Worm (Caenorhabditis elegans): ENCODE results near the gene C09F5.1.

The C09F5.1 gene

ce11 chrIII:623754-624153 is 34.8 kb upstream of the C09F5.1 start (continued):
- TF ChIP-seq madf-5 (GFP tag; IDR thresholded peaks at IDR 0.05) (no peak), mes-2 (tag; optimal IDR thresholded peaks at IDR 0.05; ENCODE audit: poor library complexity, severe bottlenecking) (peak; percentile 65), mdl-1 (tag; optimal IDR thresholded peaks at IDR 0.05) (peak; percentile 60 to 96), php-3 (GFP tag; IDR thresholded peaks at IDR 0.05) (peak; percentile 93), mxl-3 (GFP tag; optimal IDR thresholded peaks at IDR 0.05) (peak; percentile 98), F10B5.3 (tag; optimal IDR thresholded peaks at IDR 0.05) (no peak), nhr-76 (tag; optimal IDR thresholded peaks at IDR 0.05) (no peak), F26F4.8 (GFP tag; conservative IDR thresholded peaks at IDR 0.05) (no peak), pha-4 (GFP tag; IDR thresholded peaks at IDR 0.05) (peak; percentile 78), pha-4 (tag; optimal IDR thresholded peaks at IDR 0.05) (no peak), ztf-11 (tag; optimal IDR thresholded peaks at IDR 0.05) (no peak), dmd-6 (GFP tag; IDR thresholded peaks at IDR 0.05) (peak; percentile 95), aly-2 (tag; optimal IDR thresholded peaks at IDR 0.05) (no peak), lsy-2 (tag; optimal IDR thresholded peaks at IDR 0.05) (peak; percentile 57 to 80), unc-130 (GFP tag; optimal IDR thresholded peaks at IDR 0.05) (no peak), nhr-237 (tag; optimal IDR thresholded peaks at IDR 0.05) (no peak), set-16 (GFP tag; IDR thresholded peaks at IDR 0.05) (peak; percentile 65; the same call in 1 of the 2 replicates), ztf-7 (tag; optimal IDR thresholded peaks at IDR 0.05) (no peak), nhr-111 (GFP tag; optimal IDR thresholded peaks at IDR 0.05) (no peak), ceh-62 (tag; optimal IDR thresholded peaks at IDR 0.05) (no peak), ceh-20 (GFP tag; IDR thresholded peaks at IDR 0.05) (peak; percentile 86), ceh-44 (GFP tag; IDR thresholded peaks at IDR 0.05) (no peak), lin-1 (GFP tag; IDR thresholded peaks at IDR 0.05) (peak; percentile 73; the same call in 1 of the 2 replicates), lin-39 (tag; optimal IDR thresholded peaks at IDR 0.05) (no peak), ceh-82 (tag; optimal IDR thresholded peaks at IDR 0.05) (no peak), zfp-3 (GFP tag; conservative IDR thresholded peaks at IDR 0.05) (no peak), ces-1 (GFP tag; optimal IDR thresholded peaks at IDR 0.05) (no peak), F44E2.7 (GFP tag; IDR thresholded peaks at IDR 0.05) (no peak), lin-15B (tag; optimal IDR thresholded peaks at IDR 0.05) (no peak), nhr-6 (tag; optimal IDR thresholded peaks at IDR 0.05) (peak; percentile 90), nhr-77 (tag; optimal IDR thresholded peaks at IDR 0.05) (peak; percentile 97), daf-12 (tag; optimal IDR thresholded peaks at IDR 0.05) (no peak), D1046.2 (GFP tag; IDR thresholded peaks at IDR 0.05) (no peak), dmd-8 (GFP tag; IDR thresholded peaks at IDR 0.05) (no peak), nhr-48 (tag; optimal IDR thresholded peaks at IDR 0.05) (peak; percentile 83), ctbp-1 (GFP tag; IDR thresholded peaks at IDR 0.05) (0 out of 2 replicates have a peak, but pooled peaks have one; percentile 59), jun-1 (tag; optimal IDR thresholded peaks at IDR 0.05) (peak; percentile 58), dve-1 (tag; optimal IDR thresholded peaks at IDR 0.05; ENCODE audit: insufficient read depth) (peak; percentile 99), gei-8 (GFP tag; optimal IDR thresholded peaks at IDR 0.05) (peak; percentile 63), T26A8.4 (GFP tag; IDR thresholded peaks at IDR 0.05) (peak; percentile 66; the same call in 1 of the 2 replicates), snpc-1.2 (GFP tag; IDR thresholded peaks at IDR 0.05) (no peak), daf-19 (GFP tag; conservative IDR thresholded peaks at IDR 0.05) (no peak), hif-1 (tag; optimal IDR thresholded peaks at IDR 0.05) (peak in 1 of 2 experiments; percentile 81), F49E8.2 (tag; optimal IDR thresholded peaks at IDR 0.05; ENCODE audit: borderline replicate concordance) (no peak), F37D6.2 (tag; optimal IDR thresholded peaks at IDR 0.05) (peak; percentile 7), nhr-28 (tag; optimal IDR thresholded peaks at IDR 0.05) (peak; percentile 98), hlh-11 (tag; optimal IDR thresholded peaks at IDR 0.05) (peak; percentile 99), lin-13 (GFP tag; optimal IDR thresholded peaks at IDR 0.05) (peak; percentile 73), ZK337.2 (GFP tag; IDR thresholded peaks at IDR 0.05) (no peak), ZK546.5 (tag; optimal IDR thresholded peaks at IDR 0.05) (no peak), zip-2 (tag; optimal IDR thresholded peaks at IDR 0.05) (no peak), tra-1 (GFP tag; IDR thresholded peaks at IDR 0.05) (peak; percentile 77)
